Worm (Caenorhabditis elegans): ENCODE measurements around the gene paic-1.
A peak's percentile ranks its signal among the peaks of the same experiment; 100 is the strongest.

The paic-1 gene

DNA sequence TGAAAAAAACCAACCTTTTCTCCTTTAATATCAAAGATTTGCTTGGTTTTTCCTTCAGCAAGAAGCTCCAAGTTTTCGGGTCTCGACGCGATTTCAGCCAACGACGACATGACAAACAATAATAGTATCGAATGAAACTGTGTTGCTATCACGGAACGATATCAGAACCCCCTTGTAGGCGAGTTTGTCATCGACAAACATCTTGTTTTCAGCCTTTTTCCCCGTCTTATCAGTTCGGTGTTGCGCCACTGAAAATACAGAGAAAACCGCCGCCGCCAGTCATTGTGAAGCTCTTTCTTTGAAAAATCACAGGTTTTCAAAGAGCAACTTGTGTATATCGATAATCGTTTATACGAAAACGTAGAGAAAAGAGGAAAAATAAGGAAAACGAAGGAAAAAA, at the start of gene paic-1:
paic-1 (minus strand) TSS at position 120 of the 400 bp plus-strand sequence.
- peak; percentile 3 for TF ChIP-seq crh-2 (tag; optimal IDR thresholded peaks at IDR 0.05)
- TF ChIP-seq fos-1 (tag; optimal IDR thresholded peaks at IDR 0.05): peak; percentile 57
- TF ChIP-seq ceh-82 (tag; optimal IDR thresholded peaks at IDR 0.05): no peak

ce11 chrII:4419956-4420355, 47.6 kb upstream of the paic-1 start, which contains the start of gene bpnt-1:
TSS of gene bpnt-1 (plus strand) at chrII:4420256.
- TF ChIP-seq nhr-77 (tag; optimal IDR thresholded peaks at IDR 0.05) (no peak), C34F6.9 (tag; optimal IDR thresholded peaks at IDR 0.05) (peak; percentile 12), nhr-21 (tag; optimal IDR thresholded peaks at IDR 0.05) (peak; percentile 27), sma-9 (GFP tag; optimal IDR thresholded peaks at IDR 0.05) (peak; percentile 14), sma-9 (tag; optimal IDR thresholded peaks at IDR 0.05) (no peak)

DNA sequence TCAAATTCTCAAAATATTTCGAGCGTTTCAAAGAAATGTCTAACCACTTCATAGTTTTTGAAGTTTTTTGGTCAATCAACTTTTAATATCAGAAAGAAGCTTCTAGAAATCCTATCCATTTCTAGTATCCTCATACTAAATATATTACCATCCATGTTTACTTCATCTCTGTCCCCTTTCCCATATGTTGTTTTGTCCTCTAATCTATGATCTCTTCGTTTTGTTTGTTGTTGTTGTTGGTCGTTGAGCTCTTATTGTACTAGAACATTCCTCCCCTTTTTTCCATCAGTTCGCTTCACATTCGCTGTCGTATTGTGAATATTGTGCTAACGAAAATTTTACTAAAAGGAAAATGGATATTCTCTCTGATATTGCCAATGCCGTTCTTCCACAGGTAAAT, 45.0 kb upstream of the paic-1 start, which contains the start of gene sod-5:
sod-5 (plus strand) TSS at position 301 of the 400 bp plus-strand sequence.
- TF ChIP-seq nhr-21 (tag; optimal IDR thresholded peaks at IDR 0.05) (no peak), fos-1 (tag; optimal IDR thresholded peaks at IDR 0.05) (no peak), skn-1 (tag; optimal IDR thresholded peaks at IDR 0.05) (no peak)

ce11 chrII:4409650-4410049, 37.3 kb upstream of the paic-1 start:
- no peak for TF ChIP-seq lsy-2 (tag; optimal IDR thresholded peaks at IDR 0.05)
- TF ChIP-seq sma-3 (GFP tag; optimal IDR thresholded peaks at IDR 0.05): no peak
- TF ChIP-seq nhr-77 (tag; optimal IDR thresholded peaks at IDR 0.05): no peak
- TF ChIP-seq mbf-1 (tag; optimal IDR thresholded peaks at IDR 0.05): no peak
- TF ChIP-seq alr-1 (tag; optimal IDR thresholded peaks at IDR 0.05): no peak
- no peak for TF ChIP-seq dmd-4 (tag; optimal IDR thresholded peaks at IDR 0.05)
- no peak for TF ChIP-seq unc-62 (GFP tag; optimal IDR thresholded peaks at IDR 0.05)
- TF ChIP-seq ztf-1 (GFP tag; conservative IDR thresholded peaks at IDR 0.05): no peak
- TF ChIP-seq F13H6.1 (tag; optimal IDR thresholded peaks at IDR 0.05): no peak
- no peak for TF ChIP-seq ama-1 (optimal IDR thresholded peaks at IDR 0.05)
- no peak for TF ChIP-seq nhr-10 (tag; optimal IDR thresholded peaks at IDR 0.05)
- TF ChIP-seq R02D3.7 (tag; optimal IDR thresholded peaks at IDR 0.05): no peak
- TF ChIP-seq nhr-129 (tag; optimal IDR thresholded peaks at IDR 0.05): no peak
- TF ChIP-seq peb-1 (tag; optimal IDR thresholded peaks at IDR 0.05): no peak

- TF ChIP-seq ztf-1 (GFP tag; conservative IDR thresholded peaks at IDR 0.05) (no peak), blmp-1 (tag; optimal IDR thresholded peaks at IDR 0.05; ENCODE audit: insufficient read depth) (no peak), unc-55 (GFP tag; optimal IDR thresholded peaks at IDR 0.05) (no peak), sem-4 (tag; optimal IDR thresholded peaks at IDR 0.05) (no peak), ztf-11 (tag; optimal IDR thresholded peaks at IDR 0.05) (no peak), nhr-23 (tag; optimal IDR thresholded peaks at IDR 0.05) (no peak), alr-1 (tag; optimal IDR thresholded peaks at IDR 0.05) (no peak), lin-11 (tag; optimal IDR thresholded peaks at IDR 0.05) (no peak), R02D3.7 (tag; optimal IDR thresholded peaks at IDR 0.05) (no peak), nhr-129 (tag; optimal IDR thresholded peaks at IDR 0.05) (no peak), lin-39 (tag; optimal IDR thresholded peaks at IDR 0.05) (no peak), ZK546.5 (tag; optimal IDR thresholded peaks at IDR 0.05) (no peak), ceh-82 (tag; optimal IDR thresholded peaks at IDR 0.05) (no peak), nhr-77 (tag; optimal IDR thresholded peaks at IDR 0.05) (no peak), ama-1 (optimal IDR thresholded peaks at IDR 0.05) (no peak), nhr-25 (tag; optimal IDR thresholded peaks at IDR 0.05) (no peak)
These were observed 33.0 kb upstream of the paic-1 start, which contains the start of gene ZK430.5 for ce11 chrII:4405358-4405757. TSS of gene ZK430.5 (plus strand) at chrII:4405658.

DNA sequence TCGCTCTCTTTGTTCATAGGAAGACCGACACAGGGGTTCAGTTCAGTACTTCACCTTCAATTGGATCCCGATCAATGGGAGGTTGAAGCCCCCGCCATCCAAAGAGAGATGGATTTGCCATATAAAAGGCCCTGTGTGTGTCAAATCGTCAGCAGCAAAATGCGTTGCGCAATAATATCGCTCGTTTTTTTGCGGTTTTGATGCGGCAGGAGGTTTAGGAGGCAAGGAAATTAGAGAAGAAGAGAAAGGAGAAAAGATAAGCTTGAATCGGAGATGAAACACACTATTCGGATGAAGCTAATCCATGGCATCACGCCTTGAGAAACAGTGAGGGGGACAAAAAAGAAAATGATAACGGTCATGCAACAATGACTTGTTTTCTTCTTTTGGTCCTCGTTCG, 22.1 kb upstream of the paic-1 start:
- TF ChIP-seq alr-1 (tag; optimal IDR thresholded peaks at IDR 0.05): no peak
- no peak for TF ChIP-seq aly-2 (tag; optimal IDR thresholded peaks at IDR 0.05)
- TF ChIP-seq ztf-1 (GFP tag; conservative IDR thresholded peaks at IDR 0.05): no peak
- TF ChIP-seq elt-1 (tag; optimal IDR thresholded peaks at IDR 0.05): no peak
- no peak for TF ChIP-seq elt-3 (tag; optimal IDR thresholded peaks at IDR 0.05)
- TF ChIP-seq R02D3.7 (tag; optimal IDR thresholded peaks at IDR 0.05): no peak
- TF ChIP-seq mab-5 (tag; optimal IDR thresholded peaks at IDR 0.05): no peak
- TF ChIP-seq fos-1 (tag; optimal IDR thresholded peaks at IDR 0.05): no peak
- no peak for TF ChIP-seq lin-11 (tag; optimal IDR thresholded peaks at IDR 0.05)
- no peak for TF ChIP-seq Y55F3AM.14 (GFP tag; optimal IDR thresholded peaks at IDR 0.05)
- TF ChIP-seq nhr-12 (tag; optimal IDR thresholded peaks at IDR 0.05): no peak

Data from whole organism, L2 larva.